Fruit fly (Drosophila melanogaster) whole organism, embryonic: ENCODE data around the gene AP-1sigma.
A peak's percentile ranks its signal among the peaks of the same experiment; 100 is the strongest.

Source experiments
- Antp ChIP-seq: fragments of 200-800 bp; sonication (Bioruptor generic); optimal IDR thresholded peaks from 3 replicates; lab custom pipeline; 2016; ENCODE audit warnings: missing biosample characterization, missing genetic modification characterization
- Asciz ChIP-seq: fragments of 200-800 bp; sonication (Bioruptor generic); optimal IDR thresholded peaks from 2 replicates; lab custom pipeline; 2017; ENCODE audit warnings: missing biosample characterization, mild to moderate bottlenecking, missing genetic modification characterization, missing genetic modification reagents
- Bteb2 ChIP-seq: fragments of 200-800 bp; sonication (Bioruptor generic); optimal IDR thresholded peaks from 2 replicates; lab custom pipeline; 2016; ENCODE audit warnings: missing biosample characterization, missing genetic modification characterization
- CG10147 ChIP-seq: fragments of 200-800 bp; sonication (Bioruptor generic); optimal IDR thresholded peaks from 2 replicates; lab custom pipeline; 2019; ENCODE audit warnings: missing biosample characterization, mild to moderate bottlenecking, missing genetic modification characterization, moderate library complexity
- CG10979 ChIP-seq: fragments of 200-800 bp; sonication (Bioruptor generic); optimal IDR thresholded peaks from 2 replicates; lab custom pipeline; 2018; ENCODE audit warnings: missing biosample characterization, mild to moderate bottlenecking, missing genetic modification characterization, moderate library complexity
- CG13296 ChIP-seq: fragments of 200-800 bp; sonication (Bioruptor generic); optimal IDR thresholded peaks from 3 replicates; lab custom pipeline; 2018; ENCODE audit warnings: missing biosample characterization, mild to moderate bottlenecking, missing genetic modification characterization
- CG13775 ChIP-seq: fragments of 200-800 bp; sonication (Bioruptor generic); optimal IDR thresholded peaks from 3 replicates; lab custom pipeline; 2017; ENCODE audit warnings: missing biosample characterization, mild to moderate bottlenecking, missing genetic modification characterization
- CG15073 ChIP-seq: fragments of 200-800 bp; sonication (Bioruptor generic); optimal IDR thresholded peaks from 2 replicates; lab custom pipeline; 2016; ENCODE audit warnings: missing biosample characterization, missing genetic modification characterization
- CG1647 ChIP-seq: fragments of 200-800 bp; sonication (Bioruptor generic); optimal IDR thresholded peaks from 3 replicates; lab custom pipeline; 2016; ENCODE audit warnings: missing biosample characterization, missing genetic modification characterization
- CG17568 ChIP-seq: fragments of 200-800 bp; sonication (Bioruptor generic); optimal IDR thresholded peaks from 2 replicates; lab custom pipeline; 2018; ENCODE audit warnings: missing biosample characterization, mild to moderate bottlenecking, missing genetic modification characterization, moderate library complexity
- CG1832 ChIP-seq: fragments of 200-800 bp; sonication (Bioruptor generic); optimal IDR thresholded peaks from 2 replicates; lab custom pipeline; 2017; ENCODE audit warnings: missing biosample characterization, mild to moderate bottlenecking, missing genetic modification characterization, inconsistent platforms
- CG2678 ChIP-seq: fragments of 200-800 bp; sonication (Bioruptor generic); optimal IDR thresholded peaks from 3 replicates; lab custom pipeline; 2019; ENCODE audit warnings: missing biosample characterization, mild to moderate bottlenecking, missing genetic modification characterization, moderate library complexity
- CG4328 ChIP-seq: fragments of 200-800 bp; sonication (Bioruptor generic); optimal IDR thresholded peaks from 3 replicates; lab custom pipeline; 2017; ENCODE audit warnings: missing biosample characterization, missing genetic modification reagents, missing genetic modification characterization
- CG4360 ChIP-seq: fragments of 200-800 bp; sonication (Bioruptor generic); IDR thresholded peaks from 2 replicates; pipeline ENCODE4 v1.3.6; 2022; ENCODE audit warnings: missing biosample characterization, missing genetic modification characterization
- CG4424 ChIP-seq: fragments of 200-800 bp; sonication (Bioruptor generic); optimal IDR thresholded peaks from 3 replicates; lab custom pipeline; 2016; ENCODE audit warnings: missing biosample characterization, missing genetic modification characterization
- CG6765 ChIP-seq: fragments of 200-800 bp; sonication (Bioruptor generic); optimal IDR thresholded peaks from 3 replicates; lab custom pipeline; 2017; ENCODE audit warnings: missing biosample characterization, mild to moderate bottlenecking, missing genetic modification characterization
- CG7357 ChIP-seq: fragments of 200-800 bp; sonication (Bioruptor generic); IDR thresholded peaks from 3 replicates; pipeline ENCODE4 v1.3.6; 2022; ENCODE audit warnings: missing biosample characterization, missing genetic modification characterization
- CG7839 ChIP-seq: fragments of 200-800 bp; sonication (Bioruptor generic); optimal IDR thresholded peaks from 3 replicates; lab custom pipeline; 2018; ENCODE audit warnings: missing biosample characterization, mild to moderate bottlenecking, missing genetic modification characterization, moderate library complexity
- CG7987 ChIP-seq: fragments of 200-800 bp; sonication (Bioruptor generic); optimal IDR thresholded peaks from 2 replicates; lab custom pipeline; 2018; ENCODE audit warnings: missing biosample characterization, mild to moderate bottlenecking, missing genetic modification characterization, moderate library complexity
- CG8944 ChIP-seq: fragments of 200-800 bp; sonication (Bioruptor generic); optimal IDR thresholded peaks from 3 replicates; lab custom pipeline; 2016; ENCODE audit warnings: missing biosample characterization, missing genetic modification characterization
- CkIIα-i1 ChIP-seq: fragments of 200-800 bp; sonication (Bioruptor generic); IDR thresholded peaks from 2 replicates; pipeline ENCODE4 v1.3.6; 2022; ENCODE audit warnings: missing biosample characterization, missing genetic modification characterization
- Dad ChIP-seq: fragments of 200-800 bp; sonication (Bioruptor generic); optimal IDR thresholded peaks from 3 replicates; lab custom pipeline; 2016; ENCODE audit warnings: missing biosample characterization, missing genetic modification characterization
- Deaf1 ChIP-seq: fragments of 200-800 bp; optimal IDR thresholded peaks from 3 replicates; lab custom pipeline; 2019; ENCODE audit warnings: missing biosample characterization, mild to moderate bottlenecking, missing genetic modification characterization, moderate library complexity
- E2f2 ChIP-seq: fragments of 200-800 bp; sonication (Bioruptor generic); IDR thresholded peaks from 2 replicates; pipeline ENCODE4 v1.3.6; 2022; ENCODE audit warnings: missing biosample characterization, missing genetic modification characterization
- Ets97D ChIP-seq: fragments of 200-800 bp; sonication (Bioruptor generic); optimal IDR thresholded peaks from 3 replicates; lab custom pipeline; 2016; ENCODE audit warnings: missing biosample characterization, missing genetic modification characterization
- Gug ChIP-seq: fragments of 200-800 bp; sonication (Bioruptor generic); IDR thresholded peaks from 4 replicates; pipeline ENCODE4 v1.3.6; 2022; ENCODE audit warnings: missing biosample characterization, missing genetic modification characterization
- NC2α ChIP-seq: fragments of 200-800 bp; sonication (Bioruptor generic); optimal IDR thresholded peaks from 2 replicates; lab custom pipeline; 2016; ENCODE audit warnings: missing biosample characterization, missing genetic modification characterization
- Oaz ChIP-seq: fragments of 200-800 bp; sonication (Bioruptor generic); IDR thresholded peaks from 2 replicates; pipeline ENCODE4 v1.3.6; 2022; ENCODE audit warnings: missing biosample characterization, missing genetic modification characterization
- Optix ChIP-seq: fragments of 200-800 bp; sonication (Bioruptor generic); IDR thresholded peaks from 3 replicates; pipeline ENCODE4 v1.3.6; 2022; ENCODE audit warnings: missing biosample characterization, missing genetic modification characterization
- Ssrp ChIP-seq: fragments of 200-800 bp; sonication (Bioruptor generic); optimal IDR thresholded peaks from 2 replicates; lab custom pipeline; 2018; ENCODE audit warnings: missing biosample characterization, mild to moderate bottlenecking, missing genetic modification characterization, moderate library complexity
- ap ChIP-seq: fragments of 200-800 bp; sonication (Bioruptor generic); IDR thresholded peaks from 2 replicates; pipeline ENCODE4 v1.3.6; 2022; ENCODE audit warnings: missing biosample characterization, missing genetic modification characterization
- bsh ChIP-seq, 2 experiments: fragments of 200-800 bp; sonication (Bioruptor generic); optimal IDR thresholded peaks; 2 replicates each; lab custom pipeline; 2017 to 2018; ENCODE audit warnings: mild to moderate bottlenecking in 2 of 2, missing biosample characterization in 2 of 2, missing genetic modification characterization in 2 of 2, moderate library complexity in 1 of 2
- caup ChIP-seq: fragments of 200-800 bp; sonication (Bioruptor generic); optimal IDR thresholded peaks from 3 replicates; lab custom pipeline; 2017; ENCODE audit warnings: missing biosample characterization, mild to moderate bottlenecking, missing genetic modification characterization, moderate library complexity; ENCODE audit not compliant: severe bottlenecking
- danr ChIP-seq: fragments of 200-800 bp; sonication (Bioruptor generic); IDR thresholded peaks from 2 replicates; pipeline ENCODE4 v1.3.6; 2022; ENCODE audit warnings: missing biosample characterization, missing genetic modification characterization
- fd102C ChIP-seq: fragments of 200-800 bp; sonication (Bioruptor generic); optimal IDR thresholded peaks from 2 replicates; lab custom pipeline; 2018; ENCODE audit warnings: missing biosample characterization, mild to moderate bottlenecking, missing genetic modification characterization, moderate library complexity
- fd3F ChIP-seq: fragments of 200-800 bp; sonication (Bioruptor generic); optimal IDR thresholded peaks from 2 replicates; lab custom pipeline; 2018; ENCODE audit warnings: missing biosample characterization, mild to moderate bottlenecking, missing genetic modification characterization, moderate library complexity
- gem ChIP-seq: fragments of 200-800 bp; sonication (Bioruptor generic); optimal IDR thresholded peaks from 2 replicates; lab custom pipeline; 2019; ENCODE audit warnings: missing biosample characterization, mild to moderate bottlenecking, missing genetic modification characterization, moderate library complexity
- lbe ChIP-seq: fragments of 200-800 bp; sonication (Bioruptor generic); optimal IDR thresholded peaks from 2 replicates; lab custom pipeline; 2016; ENCODE audit warnings: missing biosample characterization, mild to moderate bottlenecking, missing genetic modification characterization
- mirr ChIP-seq: fragments of 200-800 bp; sonication (Bioruptor generic); optimal IDR thresholded peaks from 3 replicates; lab custom pipeline; 2018; ENCODE audit warnings: missing biosample characterization, mild to moderate bottlenecking, missing genetic modification characterization
- org-1 ChIP-seq: fragments of 200-800 bp; sonication (Bioruptor generic); optimal IDR thresholded peaks from 2 replicates; lab custom pipeline; 2017; ENCODE audit warnings: missing biosample characterization, missing genetic modification characterization
- p53 ChIP-seq: fragments of 200-800 bp; sonication (Bioruptor generic); optimal IDR thresholded peaks from 2 replicates; lab custom pipeline; 2016; ENCODE audit warnings: missing biosample characterization, missing genetic modification characterization
- pum ChIP-seq: fragments of 200-800 bp; sonication (Bioruptor generic); optimal IDR thresholded peaks from 2 replicates; lab custom pipeline; 2016; ENCODE audit warnings: missing biosample characterization, missing genetic modification characterization
- scrt ChIP-seq: fragments of 200-800 bp; sonication (Bioruptor generic); optimal IDR thresholded peaks from 2 replicates; lab custom pipeline; 2018; ENCODE audit warnings: missing biosample characterization, mild to moderate bottlenecking, missing genetic modification characterization, moderate library complexity
- sd ChIP-seq: fragments of 200-800 bp; sonication (Bioruptor generic); optimal IDR thresholded peaks from 3 replicates; lab custom pipeline; 2018; ENCODE audit warnings: missing biosample characterization, mild to moderate bottlenecking, missing genetic modification characterization, moderate library complexity
- sima ChIP-seq: fragments of 200-800 bp; sonication (Bioruptor generic); optimal IDR thresholded peaks from 2 replicates; lab custom pipeline; 2016; ENCODE audit warnings: missing biosample characterization, missing genetic modification characterization
- slou ChIP-seq: fragments of 200-800 bp; sonication (Bioruptor generic); optimal IDR thresholded peaks from 3 replicates; lab custom pipeline; 2016; ENCODE audit warnings: missing biosample characterization, missing genetic modification characterization
- sob ChIP-seq: fragments of 200-800 bp; sonication (Bioruptor generic); IDR thresholded peaks from 2 replicates; pipeline ENCODE4 v1.3.6; 2022; ENCODE audit warnings: missing biosample characterization, missing genetic modification characterization
- stc ChIP-seq: fragments of 200-800 bp; sonication (Bioruptor generic); IDR thresholded peaks from 2 replicates; pipeline ENCODE4 v1.3.6; 2022; ENCODE audit warnings: missing biosample characterization, missing genetic modification characterization
- trem ChIP-seq: fragments of 200-800 bp; optimal IDR thresholded peaks from 3 replicates; lab custom pipeline; 2019; ENCODE audit warnings: missing biosample characterization, mild to moderate bottlenecking, missing genetic modification characterization, moderate library complexity

The AP-1sigma gene

dm6 chr3R:23921701-23922501, 36.5 kb upstream of the AP-1sigma start (continued):
- no peak for TF ChIP-seq CG6765
- TF ChIP-seq Deaf1 (tag; lab: Kevin White, UChicago), result no peak
- TF ChIP-seq gem (tag; lab: Kevin White, UChicago), result peak; percentile 75
- peak; percentile 27 for TF ChIP-seq CG10979 (tag; lab: Kevin White, UChicago)
- no peak for TF ChIP-seq p53 (GFP tag; lab: Kevin White, UChicago)
- peak; percentile 83 for TF ChIP-seq CG7987 (GFP tag; lab: Kevin White, UChicago)
- TF ChIP-seq CG1832, result peak; percentile 41
- TF ChIP-seq Ssrp (tag; lab: Kevin White, UChicago), result peak; percentile 53
- no peak for TF ChIP-seq Ets97D (GFP tag; lab: Kevin White, UChicago)
- TF ChIP-seq CG10147, result no peak
- TF ChIP-seq scrt (GFP tag; lab: Kevin White, UChicago), result no peak
- TF ChIP-seq mirr (GFP tag; lab: Kevin White, UChicago), result peak; percentile 76
- TF ChIP-seq CkIIα-i1 (GFP tag; lab: Robert Waterston, UW), result no peak
- TF ChIP-seq fd102C (GFP tag; lab: Kevin White, UChicago), result no peak
- TF ChIP-seq sima (GFP tag; lab: Kevin White, UChicago), result no peak
- peak; percentile 38; the same call in 1 of the 2 replicates for TF ChIP-seq Oaz
- peak; percentile 60 for TF ChIP-seq CG7839 (tag; lab: Kevin White, UChicago)
- TF ChIP-seq CG2678 (tag; lab: Kevin White, UChicago), result peak; percentile 60
- TF ChIP-seq CG4424 (GFP tag; lab: Kevin White, UChicago), result no peak
- no peak for TF ChIP-seq CG4360 (GFP tag; lab: Robert Waterston, UW)
- peak; percentile 10 for TF ChIP-seq CG13775 (GFP tag; lab: Kevin White, UChicago)
- peak; percentile 74 for TF ChIP-seq stc (GFP tag; lab: Robert Waterston, UW)
- peak; percentile 26 for TF ChIP-seq org-1 (GFP tag; lab: Kevin White, UChicago)
- no peak for TF ChIP-seq Bteb2 (GFP tag; lab: Kevin White, UChicago)
- no peak for TF ChIP-seq caup (GFP tag; lab: Kevin White, UChicago)
- TF ChIP-seq NC2α (GFP tag; lab: Kevin White, UChicago), result no peak
- no peak for TF ChIP-seq slou
- TF ChIP-seq Optix (GFP tag; lab: Robert Waterston, UW), result peak; percentile 30; the same call in 1 of the 3 replicates
- peak; percentile 39; the same call in 2 of the 4 replicates for TF ChIP-seq Gug (GFP tag; lab: Robert Waterston, UW)
- TF ChIP-seq bsh (GFP tag; optimal IDR thresholded peaks at IDR 0.05; lab: Kevin White, UChicago), result peak in 1 of 2 experiments; percentile 47
- TF ChIP-seq trem (tag; lab: Kevin White, UChicago), result peak; percentile 8
- peak; percentile 35 for TF ChIP-seq CG4328 (GFP tag; lab: Kevin White, UChicago)
- TF ChIP-seq danr (GFP tag; lab: Robert Waterston, UW), result no peak
- TF ChIP-seq fd3F (GFP tag; lab: Kevin White, UChicago), result peak; percentile 59
- TF ChIP-seq CG1647 (GFP tag; lab: Kevin White, UChicago), result no peak
- TF ChIP-seq sob (GFP tag; lab: Robert Waterston, UW), result peak; percentile 30; the same call in 1 of the 2 replicates
- peak; percentile 21 for TF ChIP-seq lbe
- no peak for TF ChIP-seq CG7357 (GFP tag; lab: Robert Waterston, UW)
- TF ChIP-seq E2f2 (GFP tag; lab: Robert Waterston, UW), result peak; percentile 33
- TF ChIP-seq pum, result no peak
- TF ChIP-seq CG8944 (GFP tag; lab: Kevin White, UChicago), result no peak
- TF ChIP-seq Asciz, result peak; percentile 19
- TF ChIP-seq CG13296, result no peak
- TF ChIP-seq Dad, result peak; percentile 30
- TF ChIP-seq Antp (GFP tag; lab: Kevin White, UChicago), result no peak
- no peak for TF ChIP-seq CG15073 (GFP tag; lab: Kevin White, UChicago)
- TF ChIP-seq CG17568, result peak; percentile 22
- 0 out of 2 replicates have a peak, but pooled peaks have one; percentile 40 for TF ChIP-seq ap
- TF ChIP-seq sd (tag; lab: Kevin White, UChicago), result no peak
